Worm (Caenorhabditis elegans) whole organism, young adult: ENCODE measurements around the gene asns-2.
A peak's percentile ranks its signal among the peaks of the same experiment; 100 is the strongest.

Experiments
- F37B4.10 ChIP-seq: fragments of 200-800 bp; sonication (Bioruptor generic); IDR thresholded peaks from 2 replicates; pipeline ENCODE4 v1.3.6; 2022; ENCODE audit warnings: missing genetic modification characterization, missing compliant biosample characterization
- F39B2.1 ChIP-seq: fragments of 200-800 bp; sonication (Bioruptor generic); IDR thresholded peaks from 2 replicates; pipeline ENCODE4 v1.3.6; 2022; ENCODE audit warnings: missing genetic modification reagents, missing genetic modification characterization, missing compliant biosample characterization
- F55B11.4 ChIP-seq: sonication (generic microtip); optimal IDR thresholded peaks from 2 replicates; lab custom pipeline; 2016; ENCODE audit warnings: missing compliant biosample characterization, missing genetic modification characterization, borderline replicate concordance; ENCODE audit not compliant: insufficient read depth
- K11D2.4 ChIP-seq: fragments of 200-800 bp; sonication (Bioruptor generic); IDR thresholded peaks from 2 replicates; pipeline ENCODE4 v1.3.6; 2022; ENCODE audit warnings: missing genetic modification reagents, missing genetic modification characterization, missing compliant biosample characterization
- aptf-2 ChIP-seq: fragments of 200-800 bp; sonication (Bioruptor generic); conservative IDR thresholded peaks from 2 replicates; pipeline ENCODE4 v1.3.6; 2022; ENCODE audit warnings: missing genetic modification reagents, missing genetic modification characterization, missing compliant biosample characterization
- athp-1 ChIP-seq: sonication (generic microtip); optimal IDR thresholded peaks from 2 replicates; lab custom pipeline; 2017; ENCODE audit warnings: mild to moderate bottlenecking, missing genetic modification characterization, missing compliant biosample characterization
- fkh-3 ChIP-seq: sonication (generic microtip); optimal IDR thresholded peaks from 2 replicates; lab custom pipeline; 2016; ENCODE audit warnings: mild to moderate bottlenecking, missing genetic modification characterization, missing compliant biosample characterization
- hmg-1.2 ChIP-seq: fragments of 200-800 bp; sonication (Bioruptor generic); IDR thresholded peaks from 2 replicates; pipeline ENCODE4 v1.3.6; 2022; ENCODE audit warnings: missing genetic modification reagents, missing genetic modification characterization, missing compliant biosample characterization
- hmg-20 ChIP-seq: fragments of 200-800 bp; sonication (Bioruptor generic); IDR thresholded peaks from 2 replicates; pipeline ENCODE4 v1.3.6; 2022; ENCODE audit warnings: missing genetic modification reagents, missing genetic modification characterization, missing compliant biosample characterization
- hsf-1 ChIP-seq: fragments of 200-800 bp; sonication (Bioruptor generic); IDR thresholded peaks from 2 replicates; pipeline ENCODE4 v1.3.6; 2022; ENCODE audit warnings: missing genetic modification reagents, missing genetic modification characterization, missing compliant biosample characterization
- lag-1 ChIP-seq: fragments of 200-800 bp; sonication (Bioruptor generic); IDR thresholded peaks from 2 replicates; pipeline ENCODE4 v1.3.6; 2022; ENCODE audit warnings: missing genetic modification reagents, missing genetic modification characterization, missing compliant biosample characterization
- lin-54 ChIP-seq: fragments of 200-800 bp; sonication (Bioruptor generic); optimal IDR thresholded peaks from 2 replicates; lab custom pipeline; 2018; ENCODE audit warnings: mild to moderate bottlenecking, missing genetic modification characterization, missing compliant biosample characterization
- madf-6 ChIP-seq: fragments of 200-800 bp; sonication (Bioruptor generic); IDR thresholded peaks from 2 replicates; pipeline ENCODE4 v1.3.6; 2022; ENCODE audit warnings: missing genetic modification reagents, missing genetic modification characterization, missing compliant biosample characterization
- nhr-120 ChIP-seq: fragments of 200-800 bp; sonication (Bioruptor generic); IDR thresholded peaks from 2 replicates; pipeline ENCODE4 v1.3.6; 2022; ENCODE audit warnings: missing genetic modification characterization, missing compliant biosample characterization
- snpc-1.1 ChIP-seq: sonication (generic microtip); optimal IDR thresholded peaks from 2 replicates; lab custom pipeline; 2017; ENCODE audit warnings: missing genetic modification characterization, mild to moderate bottlenecking, missing compliant biosample characterization, antibody characterized with exemption, moderate library complexity, missing genotype, missing genetic modification reagents; ENCODE audit not compliant: insufficient read depth
- snpc-3.4 ChIP-seq: sonication (generic microtip); optimal IDR thresholded peaks from 2 replicates; lab custom pipeline; 2017; ENCODE audit warnings: missing genetic modification characterization, mild to moderate bottlenecking, missing compliant biosample characterization, antibody characterized with exemption, moderate library complexity, missing genotype, missing genetic modification reagents
- snpc-4 ChIP-seq, 5 experiments: fragments of 150-350 bp in 1 of 5; sonication (generic microtip) in 4 of 5; optimal IDR thresholded peaks; 2 replicates each; lab custom pipeline; 2014 to 2018; ENCODE audit warnings: missing genetic modification characterization in 5 of 5, missing biosample characterization in 3 of 5, antibody characterized with exemption in 2 of 5, mild to moderate bottlenecking in 2 of 5, missing compliant biosample characterization in 2 of 5, missing genotype in 2 of 5, moderate library complexity in 2 of 5, missing genetic modification reagents in 1 of 5
- unc-62 ChIP-seq: fragments of 150-350 bp; optimal IDR thresholded peaks from 2 replicates; lab custom pipeline; 2014; ENCODE audit warnings: missing biosample characterization, missing genetic modification reagents, missing genetic modification characterization
- zfh-2 ChIP-seq: fragments of 200-800 bp; sonication (Bioruptor generic); conservative IDR thresholded peaks from 2 replicates; pipeline ENCODE4 v1.3.6; 2022; ENCODE audit warnings: missing genetic modification reagents, missing genetic modification characterization, missing compliant biosample characterization
- ztf-18 ChIP-seq: sonication (generic microtip); optimal IDR thresholded peaks from 2 replicates; lab custom pipeline; 2016; ENCODE audit warnings: missing genotype, mild to moderate bottlenecking, missing genetic modification characterization, missing compliant biosample characterization
- ztf-25 ChIP-seq: fragments of 200-800 bp; sonication (Bioruptor generic); IDR thresholded peaks from 2 replicates; pipeline ENCODE4 v1.3.6; 2022; ENCODE audit warnings: missing genetic modification reagents, missing genetic modification characterization, missing compliant biosample characterization
- ztf-26 ChIP-seq: sonication (generic microtip); optimal IDR thresholded peaks from 2 replicates; lab custom pipeline; 2017; ENCODE audit warnings: missing genetic modification characterization, missing compliant biosample characterization

Gene asns-2

DNA sequence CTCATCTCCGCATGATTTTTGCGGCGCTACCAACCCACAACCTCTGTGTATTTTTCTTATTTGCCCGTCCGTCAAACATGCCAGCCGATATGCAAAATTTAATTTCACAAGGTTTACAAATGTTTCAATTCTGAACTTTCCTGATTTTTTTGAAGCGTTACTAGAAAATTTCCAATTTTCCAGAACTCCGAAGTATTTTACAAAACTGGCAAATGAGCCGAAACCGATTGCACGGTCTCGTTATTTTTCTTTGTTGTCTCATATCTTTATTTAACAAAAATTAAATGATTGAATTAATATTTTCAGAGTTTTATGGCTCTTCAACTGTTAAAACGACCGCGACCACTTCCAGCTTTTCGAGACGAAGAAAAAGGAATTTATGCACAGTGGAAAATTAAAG, 42.7 kb downstream of the asns-2 start, which contains the start of gene F53A9.3 (continued):
- TF ChIP-seq F39B2.1 (GFP tag; lab: Robert Waterston, UW) (no peak), hmg-1.2 (no peak), hmg-20 (GFP tag; lab: Robert Waterston, UW) (no peak)

DNA sequence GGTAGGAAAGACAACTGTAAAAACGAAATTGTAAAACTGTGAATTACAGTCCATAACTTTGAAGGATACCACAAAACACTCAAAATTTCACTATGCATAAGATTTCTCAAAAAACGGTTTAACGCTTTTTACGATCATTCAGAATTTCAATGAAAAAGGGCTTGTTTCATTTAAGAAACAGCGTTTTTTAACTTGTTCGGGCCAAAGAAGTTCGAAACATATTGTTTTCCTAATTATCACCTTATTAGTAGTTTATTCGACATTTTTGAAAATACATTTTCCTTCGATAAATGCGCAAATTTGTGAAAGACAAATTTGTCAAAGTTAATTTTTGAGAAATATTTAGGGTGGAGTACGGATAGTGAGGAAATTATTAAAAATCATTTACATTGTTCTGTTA, 45.9 kb downstream of the asns-2 start:
- TF ChIP-seq lag-1 (GFP tag; lab: Robert Waterston, UW) (no peak), K11D2.4 (GFP tag; lab: Robert Waterston, UW) (no peak), ztf-26 (tag; lab: Kevin White, UChicago) (no peak), ztf-18 (tag; lab: Kevin White, UChicago) (no peak), F55B11.4 (tag; lab: Kevin White, UChicago) (no peak), lin-54 (GFP tag; lab: Kevin White, UChicago) (no peak), ztf-25 (GFP tag; lab: Robert Waterston, UW) (no peak), aptf-2 (GFP tag; lab: Robert Waterston, UW) (no peak), F37B4.10 (GFP tag; lab: Robert Waterston, UW) (no peak), madf-6 (GFP tag; lab: Robert Waterston, UW) (no peak)

- TF ChIP-seq nhr-120 (GFP tag; lab: Robert Waterston, UW), result no peak
- TF ChIP-seq fkh-3 (tag; lab: Kevin White, UChicago), result no peak
- no peak for TF ChIP-seq athp-1
- peak; percentile 63 for TF ChIP-seq snpc-4 (GFP tag; optimal IDR thresholded peaks at IDR 0.05; lab: Kevin White, UChicago)
- TF ChIP-seq snpc-4 (tag; optimal IDR thresholded peaks at IDR 0.05; lab: Kevin White, UChicago), result peak in 2 of 4 experiments; percentile 80 to 90
- no peak for TF ChIP-seq zfh-2 (GFP tag; lab: Robert Waterston, UW)
- TF ChIP-seq unc-62 (GFP tag; lab: Kevin White, UChicago), result no peak
- TF ChIP-seq snpc-3.4 (tag; lab: Kevin White, UChicago), result peak; percentile 30
- no peak for TF ChIP-seq hsf-1
- TF ChIP-seq snpc-1.1 (tag; lab: Kevin White, UChicago), result peak; percentile 86
Observed at ce11 chrX:8703664-8704356, 46.9 kb downstream of the asns-2 start, which contains the start of gene jbts-14. Gene jbts-14 (plus strand): TSS chrX:8704306.
